Worm (Caenorhabditis elegans): ENCODE results near the gene C07E3.4.

C07E3.4 gene

DNA sequence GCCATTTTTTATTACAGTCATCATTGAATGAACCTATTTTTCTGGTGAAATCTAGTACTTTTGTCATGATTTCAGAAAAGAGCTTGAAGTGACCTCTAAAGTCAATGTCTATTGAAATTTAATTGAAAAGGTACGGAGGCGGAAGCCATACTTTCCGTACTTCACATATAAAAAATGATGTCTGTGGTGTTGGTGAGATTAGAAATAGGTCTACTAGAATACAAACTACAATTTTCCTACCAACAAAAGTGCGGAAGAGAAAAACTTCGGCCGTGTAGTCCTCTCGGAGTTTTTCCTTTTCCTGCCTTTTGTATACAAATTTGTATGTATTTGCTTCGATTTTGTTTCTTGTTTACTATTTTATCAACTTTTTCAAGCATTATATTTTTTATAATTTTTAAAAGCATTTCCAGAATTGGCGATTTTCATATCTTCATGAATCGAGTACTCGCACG, 34.7 kb downstream of the C07E3.4 start, which contains the start of gene T09F3.4:
TSS of gene T09F3.4 (plus strand) at position 405 of the 455 bp plus-strand sequence.
- peak; percentile 56 for TF ChIP-seq tlf-1 (GFP tag; optimal IDR thresholded peaks at IDR 0.05)
- TF ChIP-seq ceh-100 (GFP tag; IDR thresholded peaks at IDR 0.05) = peak; percentile 62; the same call in 1 of the 2 replicates
- TF ChIP-seq hsf-1 (GFP tag; IDR thresholded peaks at IDR 0.05) = peak; percentile 58; the same call in 1 of the 2 replicates
- TF ChIP-seq unc-130 (GFP tag; optimal IDR thresholded peaks at IDR 0.05) = peak; percentile 70
- TF ChIP-seq fkh-3 (tag; optimal IDR thresholded peaks at IDR 0.05) = no peak
- TF ChIP-seq F33H1.4 (GFP tag; IDR thresholded peaks at IDR 0.05) = peak; percentile 61
- no peak for TF ChIP-seq ztf-18 (tag; optimal IDR thresholded peaks at IDR 0.05)
- peak; percentile 46 for TF ChIP-seq efl-1 (GFP tag; optimal IDR thresholded peaks at IDR 0.05)
- TF ChIP-seq lir-1 (GFP tag; conservative IDR thresholded peaks at IDR 0.05) = peak; percentile 58; the same call in 1 of the 2 replicates
- TF ChIP-seq sea-2 (GFP tag; IDR thresholded peaks at IDR 0.05) = no peak
- peak; percentile 33 for TF ChIP-seq ceh-27 (GFP tag; optimal IDR thresholded peaks at IDR 0.05)
- no peak for TF ChIP-seq hmg-20 (GFP tag; IDR thresholded peaks at IDR 0.05)
- TF ChIP-seq zim-3 (tag; optimal IDR thresholded peaks at IDR 0.05) = no peak
- TF ChIP-seq hlh-12 (tag; optimal IDR thresholded peaks at IDR 0.05) = no peak
- TF ChIP-seq xnd-1 (tag; optimal IDR thresholded peaks at IDR 0.05) = peak; percentile 43
- TF ChIP-seq nhr-80 (tag; optimal IDR thresholded peaks at IDR 0.05) = no peak
- TF ChIP-seq F37B4.10 (GFP tag; IDR thresholded peaks at IDR 0.05) = no peak
- TF ChIP-seq Y53F4B.3 (GFP tag; IDR thresholded peaks at IDR 0.05) = no peak
- no peak for TF ChIP-seq ztf-22 (GFP tag; optimal IDR thresholded peaks at IDR 0.05)
- TF ChIP-seq pbrm-1 (GFP tag; IDR thresholded peaks at IDR 0.05) = no peak
- 0 out of 2 replicates have a peak, but pooled peaks have one; percentile 49 for TF ChIP-seq ekl-4 (GFP tag; IDR thresholded peaks at IDR 0.05)
- no peak for TF ChIP-seq egrh-3 (GFP tag; IDR thresholded peaks at IDR 0.05)
- TF ChIP-seq snpc-1.1 (tag; optimal IDR thresholded peaks at IDR 0.05; ENCODE audit: insufficient read depth) = no peak
- no peak for TF ChIP-seq Y56A3A.18 (GFP tag; IDR thresholded peaks at IDR 0.05)
- no peak for TF ChIP-seq aptf-2 (GFP tag; conservative IDR thresholded peaks at IDR 0.05)
- TF ChIP-seq F10E7.11 (tag; optimal IDR thresholded peaks at IDR 0.05) = no peak
- no peak for TF ChIP-seq unc-62 (GFP tag; optimal IDR thresholded peaks at IDR 0.05)
- TF ChIP-seq die-1 (tag; optimal IDR thresholded peaks at IDR 0.05) = no peak
- TF ChIP-seq rpc-1 (optimal IDR thresholded peaks at IDR 0.05) = no peak
- no peak for TF ChIP-seq rpc-1 (tag; optimal IDR thresholded peaks at IDR 0.05)
- TF ChIP-seq cebp-1 (GFP tag; IDR thresholded peaks at IDR 0.05) = no peak
- TF ChIP-seq cebp-1 (tag; optimal IDR thresholded peaks at IDR 0.05) = peak; percentile 53
- no peak for TF ChIP-seq dpff-1 (tag; optimal IDR thresholded peaks at IDR 0.05)
- TF ChIP-seq snpc-3.4 (tag; optimal IDR thresholded peaks at IDR 0.05) = peak; percentile 65
- TF ChIP-seq nfya-1 (tag; optimal IDR thresholded peaks at IDR 0.05; ENCODE audit: borderline replicate concordance, insufficient read depth) = no peak
- no peak for TF ChIP-seq repo-1 (tag; optimal IDR thresholded peaks at IDR 0.05)
- TF ChIP-seq ama-1 (optimal IDR thresholded peaks at IDR 0.05) = no peak
- no peak for TF ChIP-seq ama-1 (GFP tag; optimal IDR thresholded peaks at IDR 0.05)
- no peak for TF ChIP-seq sdz-38 (tag; optimal IDR thresholded peaks at IDR 0.05)
- no peak for TF ChIP-seq nhr-27 (tag; optimal IDR thresholded peaks at IDR 0.05)
- TF ChIP-seq rcor-1 (GFP tag; IDR thresholded peaks at IDR 0.05) = peak; percentile 72
- no peak for TF ChIP-seq egl-18 (GFP tag; IDR thresholded peaks at IDR 0.05)
- no peak for TF ChIP-seq ets-4 (GFP tag; optimal IDR thresholded peaks at IDR 0.05)
- peak; percentile 86 for TF ChIP-seq B0336.3 (GFP tag; IDR thresholded peaks at IDR 0.05)
- no peak for TF ChIP-seq mel-28 (tag; optimal IDR thresholded peaks at IDR 0.05; ENCODE audit: borderline replicate concordance)
- TF ChIP-seq ztf-26 (tag; optimal IDR thresholded peaks at IDR 0.05) = no peak
- 0 out of 2 replicates have a peak, but pooled peaks have one; percentile 30 for TF ChIP-seq Y79H2A.3 (GFP tag; conservative IDR thresholded peaks at IDR 0.05)
- no peak for TF ChIP-seq ztf-3 (GFP tag; optimal IDR thresholded peaks at IDR 0.05)
- TF ChIP-seq lin-40 (tag; optimal IDR thresholded peaks at IDR 0.05) = no peak
- TF ChIP-seq rec-8 (tag; optimal IDR thresholded peaks at IDR 0.05) = peak in 1 of 2 experiments; percentile 2

All from whole organism, young adult.